Worm (Caenorhabditis elegans) whole organism, late embryonic: ENCODE data around the gene F57A8.1.

ENCODE experiments used
- C08G9.2 ChIP-seq: sonication (generic microtip); optimal IDR thresholded peaks from 2 replicates; lab custom pipeline; 2016; ENCODE audit warnings: mild to moderate bottlenecking, missing genetic modification characterization, moderate library complexity, missing compliant biosample characterization
- C38D4.7 ChIP-seq: fragments of 200-800 bp; sonication (Bioruptor generic); optimal IDR thresholded peaks from 2 replicates; lab custom pipeline; 2018; ENCODE audit warnings: mild to moderate bottlenecking, missing genetic modification characterization, moderate library complexity, missing compliant biosample characterization
- F13H6.1 ChIP-seq: sonication (generic microtip); optimal IDR thresholded peaks from 2 replicates; lab custom pipeline; 2016; ENCODE audit warnings: missing genetic modification characterization, missing compliant biosample characterization
- T23F11.4 ChIP-seq: fragments of 200-800 bp; sonication (Bioruptor generic); optimal IDR thresholded peaks from 2 replicates; lab custom pipeline; 2018; ENCODE audit warnings: mild to moderate bottlenecking, missing genetic modification characterization, missing compliant biosample characterization
- Y22D7AL.16 ChIP-seq: sonication (generic microtip); optimal IDR thresholded peaks from 2 replicates; lab custom pipeline; 2016; ENCODE audit warnings: missing genetic modification characterization, missing compliant biosample characterization
- ama-1 ChIP-seq: fragments of 150-350 bp; optimal IDR thresholded peaks from 2 replicates; lab custom pipeline; 2014
- ceh-18 ChIP-seq: sonication (generic microtip); optimal IDR thresholded peaks from 2 replicates; lab custom pipeline; 2016; ENCODE audit warnings: missing genetic modification characterization, missing compliant biosample characterization
- ceh-19 ChIP-seq: fragments of 200-800 bp; sonication (Bioruptor generic); optimal IDR thresholded peaks from 2 replicates; lab custom pipeline; 2018; ENCODE audit warnings: mild to moderate bottlenecking, missing genetic modification characterization, missing compliant biosample characterization
- ceh-2 ChIP-seq: sonication (generic microtip); optimal IDR thresholded peaks from 2 replicates; lab custom pipeline; 2016; ENCODE audit warnings: missing genotype, missing genetic modification characterization, missing compliant biosample characterization
- ceh-22 ChIP-seq: sonication (generic microtip); optimal IDR thresholded peaks from 2 replicates; lab custom pipeline; 2017; ENCODE audit warnings: missing biosample characterization, missing genetic modification characterization
- ceh-30 ChIP-seq: fragments of 150-350 bp; optimal IDR thresholded peaks from 2 replicates; lab custom pipeline; 2014; ENCODE audit warnings: missing biosample characterization, missing genetic modification characterization
- ceh-31 ChIP-seq: sonication (generic microtip); optimal IDR thresholded peaks from 2 replicates; lab custom pipeline; 2016; ENCODE audit warnings: missing genetic modification characterization, missing compliant biosample characterization
- ceh-48 ChIP-seq: sonication (generic microtip); optimal IDR thresholded peaks from 2 replicates; lab custom pipeline; 2016; ENCODE audit warnings: missing genetic modification characterization, inconsistent platforms, missing compliant biosample characterization
- ceh-6 ChIP-seq: fragments of 200-800 bp; sonication (Bioruptor generic); optimal IDR thresholded peaks from 2 replicates; lab custom pipeline; 2018; ENCODE audit warnings: mild to moderate bottlenecking, missing genetic modification characterization, missing compliant biosample characterization
- ceh-9 ChIP-seq: sonication (generic microtip); optimal IDR thresholded peaks from 2 replicates; lab custom pipeline; 2016; ENCODE audit warnings: mild to moderate bottlenecking, missing genetic modification characterization, inconsistent platforms, missing compliant biosample characterization
- dmd-4 ChIP-seq: sonication (generic microtip); optimal IDR thresholded peaks from 2 replicates; lab custom pipeline; 2016; ENCODE audit warnings: borderline replicate concordance, missing genetic modification characterization, missing compliant biosample characterization
- dve-1 ChIP-seq: sonication (generic microtip); optimal IDR thresholded peaks from 2 replicates; lab custom pipeline; 2017; ENCODE audit warnings: antibody characterized with exemption, mild to moderate bottlenecking, missing genetic modification characterization, missing compliant biosample characterization
- elt-4 ChIP-seq: sonication (generic microtip); optimal IDR thresholded peaks from 2 replicates; lab custom pipeline; 2016; ENCODE audit warnings: missing genetic modification characterization, missing compliant biosample characterization
- fax-1 ChIP-seq: sonication (generic microtip); optimal IDR thresholded peaks from 2 replicates; lab custom pipeline; 2016; ENCODE audit warnings: missing genotype, missing genetic modification characterization, missing compliant biosample characterization
- gmeb-2 ChIP-seq: sonication (generic microtip); optimal IDR thresholded peaks from 2 replicates; lab custom pipeline; 2016; ENCODE audit warnings: missing genetic modification characterization, inconsistent platforms, missing compliant biosample characterization
- hlh-6 ChIP-seq: sonication (generic microtip); optimal IDR thresholded peaks from 2 replicates; lab custom pipeline; 2016; ENCODE audit warnings: missing genotype, missing genetic modification characterization, missing compliant biosample characterization
- lim-6 ChIP-seq: sonication (generic microtip); optimal IDR thresholded peaks from 2 replicates; lab custom pipeline; 2016; ENCODE audit warnings: missing genetic modification characterization, missing compliant biosample characterization
- madf-2 ChIP-seq: sonication (generic microtip); optimal IDR thresholded peaks from 2 replicates; lab custom pipeline; 2017; ENCODE audit warnings: missing genetic modification characterization, missing compliant biosample characterization
- nhr-232 ChIP-seq: sonication (generic microtip); optimal IDR thresholded peaks from 2 replicates; lab custom pipeline; 2016; ENCODE audit warnings: missing genetic modification characterization, missing compliant biosample characterization
- odd-2 ChIP-seq: sonication (generic microtip); optimal IDR thresholded peaks from 2 replicates; lab custom pipeline; 2017; ENCODE audit warnings: antibody characterized with exemption, mild to moderate bottlenecking, missing genetic modification characterization, missing compliant biosample characterization
- pat-9 ChIP-seq: fragments of 200-800 bp; sonication (Bioruptor generic); optimal IDR thresholded peaks from 2 replicates; lab custom pipeline; 2018; ENCODE audit warnings: mild to moderate bottlenecking, missing genetic modification characterization, moderate library complexity, missing compliant biosample characterization
- pax-1 ChIP-seq: fragments of 150-350 bp; optimal IDR thresholded peaks from 2 replicates; lab custom pipeline; 2014; ENCODE audit warnings: missing biosample characterization, missing genetic modification characterization
- pha-2 ChIP-seq: sonication (generic microtip); optimal IDR thresholded peaks from 2 replicates; lab custom pipeline; 2017; ENCODE audit warnings: mild to moderate bottlenecking, missing genetic modification characterization, missing compliant biosample characterization
- pha-4 ChIP-seq: fragments of 150-350 bp; optimal IDR thresholded peaks from 2 replicates; lab custom pipeline; 2018; ENCODE audit warnings: missing biosample characterization, missing genetic modification reagents, missing genetic modification characterization
- pqm-1 ChIP-seq: sonication (generic microtip); optimal IDR thresholded peaks from 2 replicates; lab custom pipeline; 2016; ENCODE audit warnings: missing genetic modification characterization, missing compliant biosample characterization
- pros-1 ChIP-seq: fragments of 150-350 bp; optimal IDR thresholded peaks from 2 replicates; lab custom pipeline; 2014; ENCODE audit warnings: missing biosample characterization, missing genetic modification reagents, missing genetic modification characterization
- rnt-1 ChIP-seq: sonication (generic microtip); optimal IDR thresholded peaks from 2 replicates; lab custom pipeline; 2016; ENCODE audit warnings: missing genetic modification characterization, missing compliant biosample characterization
- sox-4 ChIP-seq: sonication (generic microtip); optimal IDR thresholded peaks from 2 replicates; lab custom pipeline; 2017; ENCODE audit warnings: mild to moderate bottlenecking, missing genetic modification characterization, inconsistent platforms, missing compliant biosample characterization
- tbx-7 ChIP-seq: sonication (generic microtip); optimal IDR thresholded peaks from 2 replicates; lab custom pipeline; 2016; ENCODE audit warnings: missing genotype, missing genetic modification characterization, missing compliant biosample characterization
- unc-42 ChIP-seq: sonication (generic microtip); optimal IDR thresholded peaks from 2 replicates; lab custom pipeline; 2016; ENCODE audit warnings: missing genotype, missing genetic modification characterization, missing compliant biosample characterization
- unc-55 ChIP-seq: sonication (generic microtip); optimal IDR thresholded peaks from 2 replicates; lab custom pipeline; 2017; ENCODE audit warnings: missing biosample characterization, missing genetic modification reagents, missing genetic modification characterization
- unc-86 ChIP-seq: sonication (generic microtip); optimal IDR thresholded peaks from 2 replicates; lab custom pipeline; 2016; ENCODE audit warnings: missing genetic modification characterization, missing compliant biosample characterization
- zip-5 ChIP-seq: sonication (generic microtip); optimal IDR thresholded peaks from 2 replicates; lab custom pipeline; 2016; ENCODE audit warnings: missing genetic modification characterization, missing compliant biosample characterization
- ztf-16 ChIP-seq: sonication (generic microtip); optimal IDR thresholded peaks from 2 replicates; lab custom pipeline; 2017; ENCODE audit warnings: missing genetic modification characterization, missing compliant biosample characterization

F57A8.1 gene

ce11 chrV:10070541-10070940 lies 33.4 kb downstream of the F57A8.1 start, which contains the start of gene nhr-192:
TSS of gene nhr-192 (minus strand) at chrV:10070641.
- TF ChIP-seq ceh-19 (GFP tag; lab: Kevin White, UChicago) (no peak), tbx-7 (tag; lab: Kevin White, UChicago) (no peak), unc-86 (tag; lab: Kevin White, UChicago) (no peak), fax-1 (no peak), ztf-16 (tag; lab: Kevin White, UChicago) (no peak), madf-2 (tag; lab: Kevin White, UChicago) (no peak), Y22D7AL.16 (tag; lab: Kevin White, UChicago) (no peak), odd-2 (no peak)

ce11 chrV:10072721-10073120 lies 35.6 kb downstream of the F57A8.1 start:
- TF ChIP-seq T23F11.4 (no peak), ztf-16 (tag; lab: Kevin White, UChicago) (no peak), sox-4 (tag; lab: Kevin White, UChicago) (no peak), ceh-30 (no peak), pqm-1 (tag; lab: Kevin White, UChicago) (no peak), pha-4 (tag; lab: Kevin White, UChicago) (no peak), gmeb-2 (tag; lab: Kevin White, UChicago) (no peak), odd-2 (no peak)

- TF ChIP-seq pha-2 (tag; lab: Kevin White, UChicago) (no peak), unc-55 (GFP tag; lab: Kevin White, UChicago) (no peak), nhr-232 (tag; lab: Kevin White, UChicago) (no peak), zip-5 (tag; lab: Kevin White, UChicago) (no peak), pat-9 (tag; lab: Kevin White, UChicago) (no peak), ceh-9 (tag; lab: Kevin White, UChicago) (no peak), C08G9.2 (no peak), rnt-1 (no peak)
- TF ChIP-seq, all 69 proteins: peak for 0
These were observed 36.7 kb downstream of the F57A8.1 start, which contains the start of gene F57A8.6 for ce11 chrV:10073793-10074192. TSS of gene F57A8.6 (minus strand) at chrV:10073893.

ce11 chrV:10075441-10075840 lies 38.3 kb downstream of the F57A8.1 start, which contains the start of gene F57A8.7:
TSS of gene F57A8.7 (plus strand) at chrV:10075741.
- TF ChIP-seq pat-9 (tag; lab: Kevin White, UChicago) (no peak), pax-1 (no peak), ceh-30 (no peak), unc-55 (GFP tag; lab: Kevin White, UChicago) (no peak), ama-1 (lab: Kevin White, UChicago) (no peak), F13H6.1 (tag; lab: Kevin White, UChicago) (no peak), pha-2 (tag; lab: Kevin White, UChicago) (no peak), lim-6 (tag; lab: Kevin White, UChicago) (no peak), dmd-4 (tag; lab: Kevin White, UChicago) (no peak), C38D4.7 (GFP tag; lab: Kevin White, UChicago) (no peak), ceh-31 (no peak), tbx-7 (tag; lab: Kevin White, UChicago) (no peak), unc-42 (tag; lab: Kevin White, UChicago) (no peak), ceh-2 (tag; lab: Kevin White, UChicago) (no peak)

ce11 chrV:10078244-10078643 lies 41.1 kb downstream of the F57A8.1 start, which contains the start of gene R04B5.1:
TSS of gene R04B5.1 (minus strand) at chrV:10078344.
- no peak for TF ChIP-seq ama-1 (lab: Kevin White, UChicago)
- TF ChIP-seq madf-2 (tag; lab: Kevin White, UChicago) = no peak
- TF ChIP-seq hlh-6 (tag; lab: Kevin White, UChicago) = no peak
- TF ChIP-seq ceh-48 = no peak
- TF ChIP-seq pros-1 = no peak
- TF ChIP-seq ceh-18 (tag; lab: Kevin White, UChicago) = no peak
- TF ChIP-seq zip-5 (tag; lab: Kevin White, UChicago) = no peak
- no peak for TF ChIP-seq gmeb-2 (tag; lab: Kevin White, UChicago)
- TF ChIP-seq ceh-22 (tag; lab: Kevin White, UChicago) = no peak
- no peak for TF ChIP-seq dve-1 (tag; lab: Kevin White, UChicago)
- no peak for TF ChIP-seq elt-4 (tag; lab: Kevin White, UChicago)
- no peak for TF ChIP-seq ceh-6 (GFP tag; lab: Kevin White, UChicago)
